Fruit fly (Drosophila melanogaster) whole organism, embryonic: Measurements from ENCODE around the gene Wdfy2.

ENCODE experiments used
- CG1233 ChIP-seq: fragments of 200-800 bp; sonication (Bioruptor generic); optimal IDR thresholded peaks from 4 replicates; lab custom pipeline; 2018; ENCODE audit warnings: missing biosample characterization, mild to moderate bottlenecking, missing genetic modification characterization
- CG12391 ChIP-seq: fragments of 200-800 bp; sonication (Bioruptor generic); optimal IDR thresholded peaks from 3 replicates; lab custom pipeline; 2018; ENCODE audit warnings: missing biosample characterization, mild to moderate bottlenecking, missing genetic modification characterization, moderate library complexity
- CG13624 ChIP-seq: fragments of 200-800 bp; sonication (Bioruptor generic); optimal IDR thresholded peaks from 2 replicates; lab custom pipeline; 2016; ENCODE audit warnings: missing biosample characterization, missing genetic modification characterization
- CG14014 ChIP-seq: fragments of 200-800 bp; sonication (Bioruptor generic); IDR thresholded peaks from 2 replicates; pipeline ENCODE4 v1.3.6; 2022; ENCODE audit warnings: missing biosample characterization, missing genetic modification characterization
- CG1602 ChIP-seq: fragments of 200-800 bp; sonication (Bioruptor generic); optimal IDR thresholded peaks from 3 replicates; lab custom pipeline; 2016; ENCODE audit warnings: missing biosample characterization, missing genetic modification characterization
- CG2120 ChIP-seq: fragments of 200-800 bp; sonication (Bioruptor generic); optimal IDR thresholded peaks from 3 replicates; lab custom pipeline; 2016; ENCODE audit warnings: missing biosample characterization, missing genetic modification characterization
- CG4617 ChIP-seq: fragments of 200-800 bp; sonication (Bioruptor generic); optimal IDR thresholded peaks from 3 replicates; lab custom pipeline; 2016; ENCODE audit warnings: missing biosample characterization, missing genetic modification characterization, borderline replicate concordance
- CG7556 ChIP-seq: fragments of 200-800 bp; sonication (Bioruptor generic); optimal IDR thresholded peaks from 2 replicates; lab custom pipeline; 2017; ENCODE audit warnings: missing biosample characterization, mild to moderate bottlenecking, missing genetic modification characterization
- CG8765 ChIP-seq: fragments of 200-800 bp; sonication (Bioruptor generic); IDR thresholded peaks from 2 replicates; pipeline ENCODE4 v1.3.6; 2022; ENCODE audit warnings: missing biosample characterization, missing genetic modification characterization
- CG9932 ChIP-seq: fragments of 200-800 bp; sonication (Bioruptor generic); IDR thresholded peaks from 2 replicates; pipeline ENCODE4 v1.3.6; 2022; ENCODE audit warnings: missing biosample characterization, missing genetic modification characterization
- CkIIα-i1 ChIP-seq: fragments of 200-800 bp; sonication (Bioruptor generic); IDR thresholded peaks from 2 replicates; pipeline ENCODE4 v1.3.6; 2022; ENCODE audit warnings: missing biosample characterization, missing genetic modification characterization
- Deaf1 ChIP-seq: fragments of 200-800 bp; optimal IDR thresholded peaks from 3 replicates; lab custom pipeline; 2019; ENCODE audit warnings: missing biosample characterization, mild to moderate bottlenecking, missing genetic modification characterization, moderate library complexity
- Dip3 ChIP-seq: fragments of 200-800 bp; sonication (Bioruptor generic); optimal IDR thresholded peaks from 3 replicates; lab custom pipeline; 2016; ENCODE audit warnings: missing biosample characterization, missing genetic modification characterization
- Ets97D ChIP-seq: fragments of 200-800 bp; sonication (Bioruptor generic); optimal IDR thresholded peaks from 3 replicates; lab custom pipeline; 2016; ENCODE audit warnings: missing biosample characterization, missing genetic modification characterization
- Fer3 ChIP-seq: fragments of 200-800 bp; sonication (Bioruptor generic); optimal IDR thresholded peaks from 2 replicates; lab custom pipeline; 2018; ENCODE audit warnings: missing biosample characterization, mild to moderate bottlenecking, missing genetic modification characterization, moderate library complexity
- Hand ChIP-seq: fragments of 200-800 bp; sonication (Bioruptor generic); optimal IDR thresholded peaks from 2 replicates; lab custom pipeline; 2017; ENCODE audit warnings: mild to moderate bottlenecking, missing biosample characterization, missing genetic modification reagents, missing genetic modification characterization
- MESR4 ChIP-seq: fragments of 200-800 bp; sonication (Bioruptor generic); optimal IDR thresholded peaks from 2 replicates; lab custom pipeline; 2018; ENCODE audit warnings: missing biosample characterization, mild to moderate bottlenecking, missing genetic modification characterization, moderate library complexity
- Mad ChIP-seq: fragments of 200-800 bp; sonication (Bioruptor generic); optimal IDR thresholded peaks from 2 replicates; lab custom pipeline; 2016; ENCODE audit warnings: missing biosample characterization, missing genetic modification characterization
- NK7.1 ChIP-seq: fragments of 200-800 bp; sonication (Bioruptor generic); optimal IDR thresholded peaks from 3 replicates; lab custom pipeline; 2016; ENCODE audit warnings: missing biosample characterization, missing genetic modification characterization
- Pdp1 ChIP-seq, 2 experiments: fragments of 200-800 bp; sonication (Bioruptor generic); optimal IDR thresholded peaks; 3 replicates each; lab custom pipeline; 2016; ENCODE audit warnings: missing biosample characterization in 2 of 2, missing genetic modification characterization in 2 of 2, mild to moderate bottlenecking in 1 of 2, moderate library complexity in 1 of 2
- Sry-β ChIP-seq: fragments of 200-800 bp; sonication (Bioruptor generic); optimal IDR thresholded peaks from 2 replicates; lab custom pipeline; 2018; ENCODE audit warnings: missing biosample characterization, mild to moderate bottlenecking, missing genetic modification characterization, moderate library complexity
- Stat92E ChIP-seq, 3 experiments: fragments of >200 bp in 2 of 3; fragments of 200-800 bp in 1 of 3; sonication (Bioruptor generic) in 1 of 3; optimal IDR thresholded peaks; 2 replicates each; lab custom pipeline; 2017 to 2019; ENCODE audit warnings: missing biosample characterization in 3 of 3, missing genetic modification characterization in 3 of 3, mild to moderate bottlenecking in 1 of 3, moderate library complexity in 1 of 3
- Tbp ChIP-seq: fragments of >200 bp; optimal IDR thresholded peaks from 2 replicates; lab custom pipeline; 2018; ENCODE audit warnings: missing biosample characterization, missing genetic modification characterization
- Usf ChIP-seq: fragments of 200-800 bp; sonication (Bioruptor generic); optimal IDR thresholded peaks from 2 replicates; lab custom pipeline; 2017; ENCODE audit warnings: missing genotype, missing biosample characterization, missing genetic modification characterization
- al ChIP-seq: fragments of 200-800 bp; sonication (Bioruptor generic); IDR thresholded peaks from 2 replicates; pipeline ENCODE4 v1.3.6; 2022; ENCODE audit warnings: missing biosample characterization, missing genetic modification characterization
- chm ChIP-seq: fragments of 200-800 bp; sonication (Bioruptor generic); IDR thresholded peaks from 2 replicates; pipeline ENCODE4 v1.3.6; 2022; ENCODE audit warnings: missing biosample characterization, missing genetic modification characterization
- disco-r ChIP-seq: fragments of 200-800 bp; sonication (Bioruptor generic); optimal IDR thresholded peaks from 2 replicates; lab custom pipeline; 2016; ENCODE audit warnings: missing biosample characterization, missing genetic modification characterization
- fd64A ChIP-seq: fragments of 200-800 bp; sonication (Bioruptor generic); optimal IDR thresholded peaks from 3 replicates; lab custom pipeline; 2018; ENCODE audit warnings: missing biosample characterization, mild to moderate bottlenecking, missing genetic modification characterization
- fru ChIP-seq: fragments of >200 bp; optimal IDR thresholded peaks from 2 replicates; lab custom pipeline; 2017
- gcm2 ChIP-seq: fragments of 200-800 bp; sonication (Bioruptor generic); optimal IDR thresholded peaks from 2 replicates; lab custom pipeline; 2016; ENCODE audit warnings: missing biosample characterization, missing genetic modification characterization
- gfzf ChIP-seq: fragments of 200-800 bp; sonication (Bioruptor generic); optimal IDR thresholded peaks from 2 replicates; lab custom pipeline; 2016; ENCODE audit warnings: missing biosample characterization, mild to moderate bottlenecking, missing genetic modification characterization, moderate library complexity
- grau ChIP-seq: fragments of 200-800 bp; optimal IDR thresholded peaks from 3 replicates; lab custom pipeline; 2019; ENCODE audit warnings: missing biosample characterization, mild to moderate bottlenecking, missing genetic modification characterization, moderate library complexity
- gro ChIP-seq: fragments of 200-800 bp; sonication (Bioruptor generic); optimal IDR thresholded peaks from 2 replicates; lab custom pipeline; 2016; ENCODE audit warnings: missing biosample characterization, missing genetic modification characterization
- gsb ChIP-seq: fragments of 200-800 bp; sonication (Bioruptor generic); IDR thresholded peaks from 2 replicates; pipeline ENCODE4 v1.3.6; 2022; ENCODE audit warnings: missing biosample characterization, missing genetic modification characterization
- gt ChIP-seq: fragments of 200-800 bp; sonication (Bioruptor generic); IDR thresholded peaks from 2 replicates; pipeline ENCODE4 v1.3.6; 2022; ENCODE audit warnings: missing biosample characterization, missing genetic modification characterization
- lab ChIP-seq: fragments of 200-800 bp; sonication (Bioruptor generic); optimal IDR thresholded peaks from 3 replicates; lab custom pipeline; 2017; ENCODE audit warnings: missing biosample characterization, missing genetic modification characterization, mild to moderate bottlenecking, moderate library complexity, missing genetic modification reagents
- lmd ChIP-seq: fragments of 200-800 bp; sonication (Bioruptor generic); IDR thresholded peaks from 2 replicates; pipeline ENCODE4 v1.3.6; 2022; ENCODE audit warnings: missing biosample characterization, missing genetic modification characterization
- lov ChIP-seq, 2 experiments: fragments of 200-800 bp in 1 of 2; fragments of >200 bp in 1 of 2; sonication (Bioruptor generic) in 1 of 2; IDR thresholded peaks in 1 of 2; optimal IDR thresholded peaks in 1 of 2; 2 replicates in 1 of 2; 3 replicates in 1 of 2; pipeline versions ENCODE4 v1.3.6 to Lab custom; 2017 to 2022; ENCODE audit warnings: missing biosample characterization in 1 of 2, missing genetic modification characterization in 1 of 2
- oc ChIP-seq: fragments of 200-800 bp; sonication (Bioruptor generic); optimal IDR thresholded peaks from 2 replicates; lab custom pipeline; 2018; ENCODE audit warnings: missing biosample characterization, mild to moderate bottlenecking, missing genetic modification characterization, moderate library complexity
- prd ChIP-seq, 3 experiments: fragments of >200 bp in 2 of 3; fragments of 200-800 bp in 1 of 3; sonication (Bioruptor generic) in 1 of 3; optimal IDR thresholded peaks in 2 of 3; IDR thresholded peaks in 1 of 3; 2 replicates in 2 of 3; 3 replicates in 1 of 3; pipeline versions ENCODE4 v1.3.6 to Lab custom; 2017 to 2022; ENCODE audit warnings: missing biosample characterization in 1 of 3, missing genetic modification characterization in 1 of 3
- psq ChIP-seq: fragments of 200-800 bp; sonication (Bioruptor generic); optimal IDR thresholded peaks from 2 replicates; lab custom pipeline; 2017; ENCODE audit warnings: missing biosample characterization, missing genetic modification characterization
- shn ChIP-seq: fragments of 200-800 bp; sonication (Bioruptor generic); optimal IDR thresholded peaks from 3 replicates; lab custom pipeline; 2016; ENCODE audit warnings: missing biosample characterization, missing genetic modification characterization
- vfl ChIP-seq: fragments of 200-800 bp; sonication (Bioruptor generic); optimal IDR thresholded peaks from 2 replicates; lab custom pipeline; 2016; ENCODE audit warnings: missing biosample characterization, missing genetic modification characterization
- vvl ChIP-seq: fragments of 200-800 bp; sonication (Bioruptor generic); IDR thresholded peaks from 2 replicates; pipeline ENCODE4 v1.3.6; 2022; ENCODE audit warnings: missing biosample characterization, missing genetic modification characterization
- wek ChIP-seq: fragments of 200-800 bp; sonication (Bioruptor generic); optimal IDR thresholded peaks from 3 replicates; lab custom pipeline; 2018; ENCODE audit warnings: missing biosample characterization, mild to moderate bottlenecking, missing genetic modification characterization, moderate library complexity
- wor ChIP-seq: fragments of 200-800 bp; sonication (Bioruptor generic); IDR thresholded peaks from 2 replicates; pipeline ENCODE4 v1.3.6; 2022; ENCODE audit warnings: missing biosample characterization, missing genetic modification characterization

The Wdfy2 gene

DNA sequence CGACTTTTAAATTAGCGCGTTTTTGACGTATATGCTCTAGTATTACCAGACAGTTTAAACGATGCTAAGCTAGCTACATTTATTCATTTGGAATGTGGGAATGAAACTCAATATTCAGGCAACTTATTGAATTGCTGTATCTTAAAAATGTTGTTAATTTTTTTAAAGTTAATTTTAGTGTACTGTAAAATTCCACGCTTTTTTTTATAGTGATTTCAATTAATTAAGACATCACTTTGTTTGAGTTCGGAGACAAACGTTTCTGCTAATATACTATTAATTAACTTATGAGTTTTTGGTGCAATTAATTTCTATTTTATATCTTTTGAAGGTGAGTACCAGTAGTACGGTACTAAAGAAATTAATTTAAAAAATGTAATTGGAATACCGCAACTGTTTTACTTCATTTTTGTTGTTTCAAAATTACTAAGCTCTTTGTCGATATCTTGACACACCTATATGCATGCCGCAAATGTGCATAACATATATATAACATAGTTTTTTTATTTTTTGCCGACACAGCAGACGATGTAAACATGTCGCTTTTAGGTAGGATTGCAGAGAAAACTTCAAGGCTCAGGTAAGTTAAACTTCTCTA lies 36.8 kb upstream of the Wdfy2 start, which contains the start of the genes Cdk1 and mRpS7 (continued):
- TF ChIP-seq vvl (GFP tag; lab: Robert Waterston, UW), result peak; percentile 77
- TF ChIP-seq wor, result peak; percentile 56; the same call in 1 of the 2 replicates
- no peak for TF ChIP-seq fru (lab: Kevin White, UChicago)
- TF ChIP-seq gt, result no peak
- peak; percentile 89 for TF ChIP-seq CG12391
- TF ChIP-seq prd (optimal IDR thresholded peaks at IDR 0.05; lab: Kevin White, UChicago), result no peak
- TF ChIP-seq prd (GFP tag; IDR thresholded peaks at IDR 0.05; lab: Robert Waterston, UW), result peak; percentile 81
- TF ChIP-seq CG1602 (GFP tag; lab: Kevin White, UChicago), result peak; percentile 70
- TF ChIP-seq gfzf (GFP tag; lab: Kevin White, UChicago), result peak; percentile 26
- peak; percentile 66 for TF ChIP-seq CG1233
- TF ChIP-seq psq (GFP tag; lab: Kevin White, UChicago), result no peak
- peak; percentile 63 for TF ChIP-seq CG13624 (GFP tag; lab: Kevin White, UChicago)
- peak; percentile 54 for TF ChIP-seq al (GFP tag; lab: Robert Waterston, UW)
- peak; percentile 74 for TF ChIP-seq Fer3 (tag; lab: Kevin White, UChicago)
- peak; percentile 40 for TF ChIP-seq Mad (GFP tag; lab: Kevin White, UChicago)
- TF ChIP-seq chm (GFP tag; lab: Robert Waterston, UW), result peak; percentile 68
- TF ChIP-seq disco-r (GFP tag; lab: Kevin White, UChicago), result peak; percentile 18
- no peak for TF ChIP-seq fd64A (GFP tag; lab: Kevin White, UChicago)
- no peak for TF ChIP-seq NK7.1
- TF ChIP-seq Usf (GFP tag; lab: Kevin White, UChicago), result peak; percentile 40

DNA sequence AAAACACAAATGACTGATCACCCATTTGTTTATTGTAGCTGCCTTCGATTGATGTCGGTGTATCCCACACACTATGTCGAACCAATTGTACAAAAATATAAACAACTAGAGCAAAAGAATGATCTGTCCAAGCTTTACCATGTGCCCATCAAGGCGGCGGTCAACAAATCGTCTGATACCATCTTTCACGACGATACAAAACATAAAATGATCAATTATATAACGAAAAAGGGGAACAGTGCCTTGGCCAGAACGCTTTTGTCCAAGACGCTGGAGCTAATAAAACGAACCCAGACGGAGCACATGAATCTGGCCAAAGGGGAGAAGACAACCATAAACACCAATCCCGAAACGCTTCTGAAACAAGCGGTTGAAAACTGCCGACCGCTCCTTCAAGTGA lies 36.3 kb upstream of the Wdfy2 start:
- TF ChIP-seq MESR4, result peak; percentile 49
- no peak for TF ChIP-seq gsb (GFP tag; lab: Robert Waterston, UW)
- no peak for TF ChIP-seq gro (GFP tag; lab: Kevin White, UChicago)
- TF ChIP-seq lab (GFP tag; lab: Kevin White, UChicago), result no peak
- no peak for TF ChIP-seq grau (tag; lab: Kevin White, UChicago)
- peak in 1 of 2 experiments; percentile 93 for TF ChIP-seq Pdp1 (GFP tag; optimal IDR thresholded peaks at IDR 0.05; lab: Kevin White, UChicago)
- TF ChIP-seq Sry-β, result no peak

- TF ChIP-seq shn (GFP tag; lab: Kevin White, UChicago) (peak; percentile 7), CG2120 (GFP tag; lab: Kevin White, UChicago) (peak; percentile 79), wek (GFP tag; lab: Kevin White, UChicago) (peak; percentile 15), Hand (no peak), vfl (GFP tag; lab: Kevin White, UChicago) (peak; percentile 53), Mad (GFP tag; lab: Kevin White, UChicago) (peak; percentile 39), CG7556 (peak; percentile 25), lmd (GFP tag; lab: Robert Waterston, UW) (no peak), oc (tag; lab: Kevin White, UChicago) (no peak), CG8765 (GFP tag; lab: Robert Waterston, UW) (no peak), CkIIα-i1 (GFP tag; lab: Robert Waterston, UW) (no peak), Deaf1 (tag; lab: Kevin White, UChicago) (peak; percentile 98), Ets97D (GFP tag; lab: Kevin White, UChicago) (peak; percentile 95), CG14014 (GFP tag; lab: Robert Waterston, UW) (peak; percentile 64; the same call in 1 of the 2 replicates), Tbp (GFP tag; lab: Kevin White, UChicago) (no peak), Dip3 (GFP tag; lab: Kevin White, UChicago) (peak; percentile 45), CG9932 (GFP tag; lab: Robert Waterston, UW) (peak; percentile 75; the same call in 1 of the 2 replicates), Stat92E (GFP tag; optimal IDR thresholded peaks at IDR 0.05; lab: Kevin White, UChicago) (no peak), CG4617 (peak; percentile 49), lov (optimal IDR thresholded peaks at IDR 0.05; lab: Kevin White, UChicago) (no peak), lov (GFP tag; IDR thresholded peaks at IDR 0.05; lab: Robert Waterston, UW) (peak; percentile 64; the same call in 1 of the 3 replicates), gcm2 (GFP tag; lab: Kevin White, UChicago) (no peak)
Measured at dm6 chr2L:10387869-10388726, 35.0 kb upstream of the Wdfy2 start, which contains the start of gene da. Gene da, plus strand, starts transcription at chr2L:10388105.
